Worm (Caenorhabditis elegans) whole organism, late embryonic: ENCODE measurements around the gene ima-1.
A peak's percentile ranks its signal among the peaks of the same experiment; 100 is the strongest.

ENCODE experiments used
- F13H6.1 ChIP-seq: sonication (generic microtip); optimal IDR thresholded peaks from 2 replicates; lab custom pipeline; 2016; ENCODE audit warnings: missing genetic modification characterization, missing compliant biosample characterization
- ahr-1 ChIP-seq: sonication (generic microtip); optimal IDR thresholded peaks from 2 replicates; lab custom pipeline; 2016; ENCODE audit warnings: missing genetic modification characterization, missing compliant biosample characterization
- ceh-48 ChIP-seq: sonication (generic microtip); optimal IDR thresholded peaks from 2 replicates; lab custom pipeline; 2016; ENCODE audit warnings: missing genetic modification characterization, inconsistent platforms, missing compliant biosample characterization
- dmd-4 ChIP-seq: sonication (generic microtip); optimal IDR thresholded peaks from 2 replicates; lab custom pipeline; 2016; ENCODE audit warnings: borderline replicate concordance, missing genetic modification characterization, missing compliant biosample characterization
- elt-2 ChIP-seq: sonication (generic microtip); optimal IDR thresholded peaks from 2 replicates; lab custom pipeline; 2016; ENCODE audit warnings: missing genetic modification reagents, missing genetic modification characterization, missing compliant biosample characterization
- ets-4 ChIP-seq: sonication (generic microtip); optimal IDR thresholded peaks from 2 replicates; lab custom pipeline; 2016; ENCODE audit warnings: missing genetic modification characterization, missing compliant biosample characterization
- fax-1 ChIP-seq: sonication (generic microtip); optimal IDR thresholded peaks from 2 replicates; lab custom pipeline; 2016; ENCODE audit warnings: missing genotype, missing genetic modification characterization, missing compliant biosample characterization
- pag-3 ChIP-seq: sonication (generic microtip); optimal IDR thresholded peaks from 2 replicates; lab custom pipeline; 2016; ENCODE audit warnings: missing compliant biosample characterization, missing genetic modification characterization, borderline replicate concordance
- pqm-1 ChIP-seq: sonication (generic microtip); optimal IDR thresholded peaks from 2 replicates; lab custom pipeline; 2016; ENCODE audit warnings: missing genetic modification characterization, missing compliant biosample characterization
- unc-42 ChIP-seq: sonication (generic microtip); optimal IDR thresholded peaks from 2 replicates; lab custom pipeline; 2016; ENCODE audit warnings: missing genotype, missing genetic modification characterization, missing compliant biosample characterization

- TF ChIP-seq elt-2 (tag; lab: Kevin White, UChicago) (no peak), pag-3 (tag; lab: Kevin White, UChicago) (no peak), ahr-1 (tag; lab: Kevin White, UChicago) (no peak), ets-4 (tag; lab: Kevin White, UChicago) (no peak), ceh-48 (tag; lab: Kevin White, UChicago) (no peak), unc-42 (peak; percentile 37), pqm-1 (tag; lab: Kevin White, UChicago) (no peak), F13H6.1 (tag; lab: Kevin White, UChicago) (no peak), dmd-4 (tag; lab: Kevin White, UChicago) (no peak), fax-1 (no peak)
Measured at ce11 chrV:11281414-11282209, 42.1 kb downstream of the ima-1 start.
